Worm (Caenorhabditis elegans) whole organism, L1 larva: ENCODE data around the gene srx-116.

ENCODE experiments used
- C04F5.9 ChIP-seq: sonication (generic microtip); optimal IDR thresholded peaks from 2 replicates; lab custom pipeline; 2016; ENCODE audit warnings: missing genetic modification characterization, missing compliant biosample characterization
- C16A3.4 ChIP-seq: fragments of 150-350 bp; optimal IDR thresholded peaks from 2 replicates; lab custom pipeline; 2014; ENCODE audit warnings: missing biosample characterization, missing genetic modification characterization
- F16B12.6 ChIP-seq: fragments of 150-350 bp; optimal IDR thresholded peaks from 2 replicates; lab custom pipeline; 2014; ENCODE audit warnings: missing biosample characterization, missing genetic modification characterization
- aha-1 ChIP-seq: fragments of 150-350 bp; optimal IDR thresholded peaks from 2 replicates; lab custom pipeline; 2014; ENCODE audit warnings: missing biosample characterization, missing genetic modification characterization
- aly-2 ChIP-seq: fragments of 150-350 bp; optimal IDR thresholded peaks from 2 replicates; lab custom pipeline; 2014; ENCODE audit warnings: missing biosample characterization, missing genetic modification characterization
- ama-1 ChIP-seq: fragments of 150-350 bp; optimal IDR thresholded peaks from 2 replicates; lab custom pipeline; 2014
- ceh-63 ChIP-seq: fragments of 200-800 bp; sonication (Bioruptor generic); optimal IDR thresholded peaks from 2 replicates; lab custom pipeline; 2018; ENCODE audit warnings: mild to moderate bottlenecking, missing genetic modification characterization, missing compliant biosample characterization
- ceh-8 ChIP-seq: fragments of 200-800 bp; sonication (Bioruptor generic); optimal IDR thresholded peaks from 2 replicates; lab custom pipeline; 2018; ENCODE audit warnings: mild to moderate bottlenecking, missing genetic modification characterization, moderate library complexity, missing compliant biosample characterization
- ceh-82 ChIP-seq, 3 experiments: fragments of 150-350 bp in 1 of 3; sonication (generic microtip) in 2 of 3; optimal IDR thresholded peaks; 2 replicates each; lab custom pipeline; 2014 to 2017; ENCODE audit warnings: missing biosample characterization in 3 of 3, missing genetic modification characterization in 3 of 3
- ceh-90 ChIP-seq: sonication (generic microtip); optimal IDR thresholded peaks from 2 replicates; lab custom pipeline; 2016; ENCODE audit warnings: missing genetic modification characterization, missing compliant biosample characterization
- efl-1 ChIP-seq, 4 experiments: fragments of 150-350 bp; optimal IDR thresholded peaks in 3 of 4; peaks in 1 of 4; 1 replicate in 1 of 4; 2 replicates in 3 of 4; lab custom pipeline; 2014; ENCODE audit warnings: missing biosample characterization in 2 of 4, missing genetic modification characterization in 2 of 4, missing genetic modification reagents in 2 of 4
- efl-3 ChIP-seq: fragments of 200-800 bp; sonication (Bioruptor generic); optimal IDR thresholded peaks from 2 replicates; lab custom pipeline; 2018; ENCODE audit warnings: mild to moderate bottlenecking, missing genetic modification characterization, missing compliant biosample characterization
- egl-13 ChIP-seq: sonication (generic microtip); optimal IDR thresholded peaks from 2 replicates; lab custom pipeline; 2016; ENCODE audit warnings: missing genotype, missing genetic modification reagents, missing genetic modification characterization, missing compliant biosample characterization
- elt-2 ChIP-seq: sonication (generic microtip); optimal IDR thresholded peaks from 2 replicates; lab custom pipeline; 2016; ENCODE audit warnings: missing genetic modification characterization, mild to moderate bottlenecking, inconsistent platforms, missing compliant biosample characterization, missing genetic modification reagents
- fkh-4 ChIP-seq: sonication (generic microtip); optimal IDR thresholded peaks from 2 replicates; lab custom pipeline; 2016; ENCODE audit warnings: missing compliant biosample characterization, missing genetic modification characterization, borderline replicate concordance
- fkh-8 ChIP-seq: sonication (generic microtip); optimal IDR thresholded peaks from 2 replicates; lab custom pipeline; 2016; ENCODE audit warnings: mild to moderate bottlenecking, missing genetic modification characterization, missing compliant biosample characterization
- fos-1 ChIP-seq: fragments of 150-350 bp; optimal IDR thresholded peaks from 2 replicates; lab custom pipeline; 2014; ENCODE audit warnings: missing biosample characterization, missing genetic modification characterization
- hpl-2 ChIP-seq: fragments of 150-350 bp; optimal IDR thresholded peaks from 2 replicates; lab custom pipeline; 2014; ENCODE audit warnings: missing biosample characterization, missing genetic modification reagents, missing genetic modification characterization
- irx-1 ChIP-seq: sonication (generic microtip); optimal IDR thresholded peaks from 2 replicates; lab custom pipeline; 2016; ENCODE audit warnings: missing genetic modification characterization, missing compliant biosample characterization
- isw-1 ChIP-seq: fragments of 200-800 bp; sonication (Bioruptor generic); IDR thresholded peaks from 2 replicates; pipeline ENCODE4 v1.3.6; 2022; ENCODE audit warnings: missing genetic modification characterization, missing compliant biosample characterization
- lin-15B ChIP-seq: fragments of 150-350 bp; sonication (generic microtip); optimal IDR thresholded peaks from 3 replicates; lab custom pipeline; 2014; ENCODE audit warnings: missing biosample characterization, missing genetic modification characterization
- mab-9 ChIP-seq: fragments of 200-800 bp; sonication (Bioruptor generic); IDR thresholded peaks from 2 replicates; pipeline ENCODE4 v1.3.6; 2022; ENCODE audit warnings: missing genetic modification reagents, missing genetic modification characterization, missing compliant biosample characterization
- nhr-20 ChIP-seq: sonication (generic microtip); optimal IDR thresholded peaks from 2 replicates; lab custom pipeline; 2016; ENCODE audit warnings: mild to moderate bottlenecking, missing genetic modification characterization, missing compliant biosample characterization
- nhr-28 ChIP-seq: fragments of 150-350 bp; optimal IDR thresholded peaks from 2 replicates; lab custom pipeline; 2014; ENCODE audit warnings: missing biosample characterization, missing genetic modification characterization
- nhr-71 ChIP-seq: sonication (generic microtip); optimal IDR thresholded peaks from 2 replicates; lab custom pipeline; 2016; ENCODE audit warnings: mild to moderate bottlenecking, missing genetic modification characterization, moderate library complexity, missing compliant biosample characterization
- nhr-85 ChIP-seq: sonication (generic microtip); peaks from one replicate; lab custom pipeline; 2016; ENCODE audit warnings: missing genetic modification characterization, inconsistent platforms, missing compliant biosample characterization
- pax-3 ChIP-seq: fragments of 200-800 bp; sonication (Bioruptor generic); optimal IDR thresholded peaks from 2 replicates; lab custom pipeline; 2018; ENCODE audit warnings: mild to moderate bottlenecking, missing genetic modification characterization, moderate library complexity, missing compliant biosample characterization
- pqm-1 ChIP-seq: sonication (generic microtip); optimal IDR thresholded peaks from 3 replicates; lab custom pipeline; 2017; ENCODE audit warnings: missing biosample characterization, missing genetic modification characterization
- rnt-1 ChIP-seq: sonication (generic microtip); optimal IDR thresholded peaks from 2 replicates; lab custom pipeline; 2016; ENCODE audit warnings: mild to moderate bottlenecking, missing genetic modification characterization, moderate library complexity, missing compliant biosample characterization
- snpc-4 ChIP-seq: fragments of 150-350 bp; optimal IDR thresholded peaks from 2 replicates; lab custom pipeline; 2014; ENCODE audit warnings: missing biosample characterization, missing genetic modification characterization
- sup-37 ChIP-seq: fragments of 200-800 bp; sonication (Bioruptor generic); optimal IDR thresholded peaks from 2 replicates; lab custom pipeline; 2018; ENCODE audit warnings: mild to moderate bottlenecking, missing genetic modification characterization, missing compliant biosample characterization
- tbx-2 ChIP-seq: sonication (generic microtip); optimal IDR thresholded peaks from 2 replicates; lab custom pipeline; 2016; ENCODE audit warnings: missing genetic modification characterization, missing compliant biosample characterization
- unc-130 ChIP-seq: fragments of 150-350 bp; optimal IDR thresholded peaks from 2 replicates; lab custom pipeline; 2017; ENCODE audit warnings: missing biosample characterization, missing genetic modification characterization, inconsistent platforms
- unc-62 ChIP-seq: fragments of 150-350 bp; optimal IDR thresholded peaks from 2 replicates; lab custom pipeline; 2014; ENCODE audit warnings: missing biosample characterization, missing genetic modification reagents, missing genetic modification characterization
- zag-1 ChIP-seq: fragments of 150-350 bp; optimal IDR thresholded peaks from 2 replicates; lab custom pipeline; 2014; ENCODE audit warnings: missing biosample characterization, missing genetic modification characterization
- zip-4 ChIP-seq: fragments of 200-800 bp; sonication (Bioruptor generic); optimal IDR thresholded peaks from 2 replicates; lab custom pipeline; 2018; ENCODE audit warnings: mild to moderate bottlenecking, missing genetic modification characterization, moderate library complexity, missing compliant biosample characterization
- ztf-11 ChIP-seq, 2 experiments: sonication (generic microtip); optimal IDR thresholded peaks; 2 replicates each; lab custom pipeline; 2016 to 2017; ENCODE audit warnings: missing genetic modification characterization in 2 of 2, missing biosample characterization in 1 of 2, missing compliant biosample characterization in 1 of 2
- ztf-4 ChIP-seq: fragments of 150-350 bp; optimal IDR thresholded peaks from 2 replicates; lab custom pipeline; 2014; ENCODE audit warnings: missing biosample characterization, missing genetic modification characterization

Gene srx-116

ce11 chrV:12659426-12659825 lies 11.3 kb upstream of the srx-116 start, which contains the start of gene ccch-3 (continued):
- TF ChIP-seq ceh-90 (tag; lab: Kevin White, UChicago) (no peak), fkh-8 (tag; lab: Kevin White, UChicago) (peak; percentile 70), elt-2 (tag; lab: Kevin White, UChicago) (no peak), isw-1 (GFP tag; lab: Robert Waterston, UW) (peak; percentile 28), fkh-4 (tag; lab: Kevin White, UChicago) (peak; percentile 31), aly-2 (tag; lab: Kevin White, UChicago) (no peak), unc-62 (GFP tag; lab: Kevin White, UChicago) (no peak), ztf-4 (tag; lab: Kevin White, UChicago) (peak; percentile 34), nhr-28 (tag; lab: Kevin White, UChicago) (no peak), nhr-71 (peak; percentile 84), snpc-4 (tag; lab: Kevin White, UChicago) (peak; percentile 74), pax-3 (tag; lab: Kevin White, UChicago) (peak; percentile 57), lin-15B (tag; lab: Kevin White, UChicago) (no peak), pqm-1 (tag; lab: Kevin White, UChicago) (no peak), C16A3.4 (tag; lab: Kevin White, UChicago) (peak; percentile 85), ceh-8 (GFP tag; lab: Kevin White, UChicago) (peak; percentile 51), mab-9 (no peak), ceh-63 (GFP tag; lab: Kevin White, UChicago) (no peak), unc-130 (tag; lab: Kevin White, UChicago) (peak; percentile 78), C04F5.9 (tag; lab: Kevin White, UChicago) (peak; percentile 42)

- TF ChIP-seq ceh-90 (tag; lab: Kevin White, UChicago) (no peak), nhr-71 (no peak), sup-37 (GFP tag; lab: Kevin White, UChicago) (no peak), nhr-20 (no peak), egl-13 (tag; lab: Kevin White, UChicago) (no peak), zag-1 (no peak), hpl-2 (no peak), F16B12.6 (no peak), fos-1 (tag; lab: Kevin White, UChicago) (no peak), rnt-1 (tag; lab: Kevin White, UChicago) (no peak), tbx-2 (no peak), ceh-82 (tag; optimal IDR thresholded peaks at IDR 0.05; lab: Kevin White, UChicago) (no peak), aly-2 (tag; lab: Kevin White, UChicago) (no peak), zip-4 (GFP tag; lab: Kevin White, UChicago) (no peak), irx-1 (tag; lab: Kevin White, UChicago) (no peak), ztf-11 (tag; optimal IDR thresholded peaks at IDR 0.05; lab: Kevin White, UChicago) (no peak), ama-1 (lab: Kevin White, UChicago) (no peak), efl-1 (optimal IDR thresholded peaks at IDR 0.05; lab: Kevin White, UChicago) (no peak), efl-1 (GFP tag; optimal IDR thresholded peaks at IDR 0.05 in 1 of 2; lab: Kevin White, UChicago) (no peak), mab-9 (no peak), aha-1 (tag; lab: Kevin White, UChicago) (no peak)
Observed at ce11 chrV:12660280-12660818, 10.4 kb upstream of the srx-116 start, which contains the start of gene his-74. his-74 (minus strand) TSS chrV:12660330.

- no peak for TF ChIP-seq nhr-85 (tag; lab: Kevin White, UChicago)
- no peak for TF ChIP-seq tbx-2
- TF ChIP-seq efl-3 (GFP tag; lab: Kevin White, UChicago): no peak
Observed at ce11 chrV:12661619-12662018, 9.1 kb upstream of the srx-116 start, which contains the start of gene W05B10.3. W05B10.3 (minus strand) TSS chrV:12661719.
